Worm (Caenorhabditis elegans): ENCODE measurements around the gene W02F12.8.
A peak's percentile ranks its signal among the peaks of the same experiment; 100 is the strongest.

Gene W02F12.8

DNA sequence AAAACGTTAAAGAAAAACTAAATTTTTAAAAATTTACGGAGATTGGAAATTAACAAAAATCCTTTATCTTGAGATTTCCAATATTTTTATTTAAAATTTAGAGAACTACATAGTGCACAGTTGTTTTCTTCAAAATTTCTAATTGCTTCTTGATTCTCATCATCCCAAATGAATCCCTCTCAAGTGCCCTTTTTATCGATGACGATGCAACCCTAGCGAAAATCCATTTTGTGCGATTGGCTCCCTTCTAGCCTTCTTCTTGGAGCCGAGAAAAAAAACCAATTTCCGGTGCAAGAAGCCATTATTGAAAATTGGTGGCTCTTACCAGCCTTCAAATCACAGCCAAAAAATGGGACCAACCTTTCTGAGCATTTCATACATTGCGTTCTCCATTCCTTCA is 32.1 kb downstream of the W02F12.8 start:
- TF ChIP-seq sea-2 (GFP tag; optimal IDR thresholded peaks at IDR 0.05) (no peak), nhr-67 (tag; optimal IDR thresholded peaks at IDR 0.05) (no peak), aly-2 (tag; optimal IDR thresholded peaks at IDR 0.05) (no peak), skn-1 (tag; optimal IDR thresholded peaks at IDR 0.05) (no peak), lin-39 (tag; optimal IDR thresholded peaks at IDR 0.05) (no peak), jun-1 (tag; optimal IDR thresholded peaks at IDR 0.05) (no peak), tbx-2 (tag; optimal IDR thresholded peaks at IDR 0.05) (no peak), hmg-11 (tag; optimal IDR thresholded peaks at IDR 0.05) (no peak), ceh-16 (tag; optimal IDR thresholded peaks at IDR 0.05) (no peak), unc-62 (GFP tag; optimal IDR thresholded peaks at IDR 0.05) (no peak), fkh-2 (tag; optimal IDR thresholded peaks at IDR 0.05) (no peak), nhr-12 (tag; optimal IDR thresholded peaks at IDR 0.05) (no peak), pha-4 (tag; optimal IDR thresholded peaks at IDR 0.05) (no peak), fkh-10 (GFP tag; optimal IDR thresholded peaks at IDR 0.05) (no peak), ceh-28 (tag; optimal IDR thresholded peaks at IDR 0.05) (no peak), nhr-28 (tag; optimal IDR thresholded peaks at IDR 0.05) (no peak), ztf-4 (tag; optimal IDR thresholded peaks at IDR 0.05) (no peak), ceh-82 (tag; optimal IDR thresholded peaks at IDR 0.05) (no peak), elt-2 (tag; optimal IDR thresholded peaks at IDR 0.05) (no peak)

- TF ChIP-seq ceh-28 (tag; optimal IDR thresholded peaks at IDR 0.05) (no peak), pha-4 (tag; optimal IDR thresholded peaks at IDR 0.05) (no peak), jun-1 (tag; optimal IDR thresholded peaks at IDR 0.05) (no peak), ceh-16 (tag; optimal IDR thresholded peaks at IDR 0.05) (no peak), egl-27 (tag; optimal IDR thresholded peaks at IDR 0.05) (no peak), skn-1 (tag; optimal IDR thresholded peaks at IDR 0.05) (no peak), ztf-4 (tag; optimal IDR thresholded peaks at IDR 0.05) (no peak), unc-62 (GFP tag; optimal IDR thresholded peaks at IDR 0.05) (no peak), R02D3.7 (tag; optimal IDR thresholded peaks at IDR 0.05) (no peak), sea-2 (GFP tag; optimal IDR thresholded peaks at IDR 0.05) (no peak)
Observed at ce11 chrV:6661658-6662057, 32.9 kb downstream of the W02F12.8 start.

DNA sequence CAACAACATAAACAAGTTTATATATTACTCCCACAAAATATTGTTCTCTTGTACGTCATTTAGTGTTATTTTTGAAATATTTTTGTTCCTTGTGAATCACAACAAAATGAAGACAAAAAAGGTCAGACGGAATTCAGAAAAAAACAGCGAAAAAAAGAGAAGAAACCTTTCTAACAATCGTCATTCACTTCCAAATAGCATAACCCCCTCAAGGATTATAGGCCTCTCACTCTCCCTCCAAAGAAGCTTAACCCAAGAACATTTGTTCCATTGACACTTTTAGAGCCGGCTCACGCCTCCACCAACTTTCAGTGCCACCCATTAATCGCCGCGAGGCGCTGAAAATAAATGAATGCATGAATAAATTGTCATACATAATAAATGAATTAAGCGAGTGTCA is 35.0 kb downstream of the W02F12.8 start:
- TF ChIP-seq lin-39 (tag; optimal IDR thresholded peaks at IDR 0.05) = peak; percentile 24
- TF ChIP-seq nhr-28 (tag; optimal IDR thresholded peaks at IDR 0.05) = no peak

DNA sequence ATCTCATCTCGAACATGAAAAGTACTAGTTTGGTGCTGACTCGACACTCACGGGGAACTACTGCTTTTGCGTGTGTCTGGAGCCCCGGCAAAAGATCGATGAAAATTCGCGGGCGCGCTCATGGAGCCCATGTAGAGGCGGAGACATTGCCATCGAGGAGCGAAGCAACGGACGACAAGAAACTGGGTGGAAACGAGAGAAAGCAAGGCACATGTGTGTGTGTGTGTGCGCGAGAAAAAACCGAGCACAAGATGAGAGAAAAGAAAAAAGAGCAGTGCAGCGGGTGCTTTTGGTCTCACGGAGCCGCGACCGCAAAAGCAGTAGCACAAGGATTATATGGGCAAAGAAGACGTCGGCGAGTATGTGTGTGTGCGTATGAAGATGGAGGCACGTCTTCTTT is 35.8 kb downstream of the W02F12.8 start:
- TF ChIP-seq mml-1 (tag; optimal IDR thresholded peaks at IDR 0.05) = no peak
- TF ChIP-seq fkh-10 (GFP tag; optimal IDR thresholded peaks at IDR 0.05) = no peak
- no peak for TF ChIP-seq egl-5 (tag; optimal IDR thresholded peaks at IDR 0.05)
- TF ChIP-seq ama-1 (optimal IDR thresholded peaks at IDR 0.05) = no peak
- no peak for TF ChIP-seq elt-2 (tag; optimal IDR thresholded peaks at IDR 0.05)
- no peak for TF ChIP-seq fos-1 (tag; optimal IDR thresholded peaks at IDR 0.05)
- no peak for TF ChIP-seq elt-1 (tag; optimal IDR thresholded peaks at IDR 0.05)
- TF ChIP-seq nhr-237 (tag; optimal IDR thresholded peaks at IDR 0.05) = no peak
- TF ChIP-seq snpc-4 (tag; optimal IDR thresholded peaks at IDR 0.05) = peak; percentile 81
- TF ChIP-seq lin-39 (tag; optimal IDR thresholded peaks at IDR 0.05) = peak; percentile 86
- no peak for TF ChIP-seq aly-2 (tag; optimal IDR thresholded peaks at IDR 0.05)
- peak; percentile 9 for TF ChIP-seq unc-62 (GFP tag; optimal IDR thresholded peaks at IDR 0.05)
- peak; percentile 52 for TF ChIP-seq lin-15B (tag; optimal IDR thresholded peaks at IDR 0.05)
- peak; percentile 5 for TF ChIP-seq tbx-2 (tag; optimal IDR thresholded peaks at IDR 0.05)
- peak; percentile 83 for TF ChIP-seq hmg-11 (tag; optimal IDR thresholded peaks at IDR 0.05)
- no peak for TF ChIP-seq pha-4 (tag; optimal IDR thresholded peaks at IDR 0.05)
- peak; percentile 57 for TF ChIP-seq nfya-1 (tag; optimal IDR thresholded peaks at IDR 0.05; ENCODE audit: insufficient read depth)
- TF ChIP-seq eor-1 (tag; optimal IDR thresholded peaks at IDR 0.05) = no peak
- TF ChIP-seq jun-1 (tag; optimal IDR thresholded peaks at IDR 0.05) = no peak
- no peak for TF ChIP-seq pqm-1 (tag; optimal IDR thresholded peaks at IDR 0.05)
- TF ChIP-seq skn-1 (tag; optimal IDR thresholded peaks at IDR 0.05) = no peak
- TF ChIP-seq nhr-77 (tag; optimal IDR thresholded peaks at IDR 0.05) = no peak
- no peak for TF ChIP-seq nhr-23 (tag; optimal IDR thresholded peaks at IDR 0.05)
- TF ChIP-seq ceh-82 (tag; optimal IDR thresholded peaks at IDR 0.05) = peak; percentile 85
- no peak for TF ChIP-seq daf-12 (tag; optimal IDR thresholded peaks at IDR 0.05)
